Worm (Caenorhabditis elegans) whole organism, L4 larva: Measurements from ENCODE around the gene parn-2.

Experiments
- D1046.2 ChIP-seq: fragments of 200-800 bp; sonication (Bioruptor generic); IDR thresholded peaks from 2 replicates; pipeline ENCODE4 v1.3.6; 2022; ENCODE audit warnings: missing genetic modification characterization, missing compliant biosample characterization
- F26F4.8 ChIP-seq: fragments of 200-800 bp; sonication (Bioruptor generic); conservative IDR thresholded peaks from 2 replicates; pipeline ENCODE4 v1.3.6; 2022; ENCODE audit warnings: missing genetic modification characterization, missing compliant biosample characterization
- F49E8.2 ChIP-seq: sonication (generic microtip); optimal IDR thresholded peaks from 2 replicates; lab custom pipeline; 2016; ENCODE audit warnings: missing compliant biosample characterization, mild to moderate bottlenecking, missing genetic modification characterization, borderline replicate concordance
- R02D3.7 ChIP-seq: fragments of 150-350 bp; sonication (generic microtip); optimal IDR thresholded peaks from 3 replicates; lab custom pipeline; 2014; ENCODE audit warnings: missing biosample characterization, missing genetic modification characterization
- T26A8.4 ChIP-seq: fragments of 200-800 bp; sonication (Bioruptor generic); IDR thresholded peaks from 2 replicates; pipeline ENCODE4 v1.3.6; 2022; ENCODE audit warnings: missing genetic modification characterization, missing compliant biosample characterization
- Y48G9A.11 ChIP-seq: fragments of 200-800 bp; sonication (Bioruptor generic); IDR thresholded peaks from 2 replicates; pipeline ENCODE4 v1.3.6; 2022; ENCODE audit warnings: missing genetic modification reagents, missing genetic modification characterization, missing compliant biosample characterization
- aha-1 ChIP-seq: fragments of 150-350 bp; peaks from one replicate; lab custom pipeline; 2014; ENCODE audit warnings: missing biosample characterization, missing genetic modification characterization
- attf-4 ChIP-seq: sonication (generic microtip); optimal IDR thresholded peaks from 3 replicates; lab custom pipeline; 2017; ENCODE audit warnings: missing biosample characterization, missing genetic modification characterization
- ceh-32 ChIP-seq: sonication (generic microtip); optimal IDR thresholded peaks from 2 replicates; lab custom pipeline; 2016; ENCODE audit warnings: mild to moderate bottlenecking, missing genetic modification characterization, missing compliant biosample characterization; ENCODE audit not compliant: poor library complexity
- ctbp-1 ChIP-seq: fragments of 200-800 bp; sonication (Bioruptor generic); IDR thresholded peaks from 2 replicates; pipeline ENCODE4 v1.3.6; 2022; ENCODE audit warnings: missing genetic modification reagents, missing genetic modification characterization, missing compliant biosample characterization
- daf-19 ChIP-seq: fragments of 200-800 bp; sonication (Bioruptor generic); conservative IDR thresholded peaks from 2 replicates; pipeline ENCODE4 v1.3.6; 2022; ENCODE audit warnings: missing genetic modification characterization, missing compliant biosample characterization
- dmd-6 ChIP-seq: fragments of 200-800 bp; sonication (Bioruptor generic); IDR thresholded peaks from 2 replicates; pipeline ENCODE4 v1.3.6; 2022; ENCODE audit warnings: missing genetic modification reagents, missing genetic modification characterization, missing compliant biosample characterization
- dmd-8 ChIP-seq: fragments of 200-800 bp; sonication (Bioruptor generic); IDR thresholded peaks from 2 replicates; pipeline ENCODE4 v1.3.6; 2022; ENCODE audit warnings: missing genetic modification characterization, missing compliant biosample characterization
- dpl-1 ChIP-seq: fragments of 150-350 bp; optimal IDR thresholded peaks from 2 replicates; lab custom pipeline; 2014; ENCODE audit warnings: missing biosample characterization, missing genetic modification reagents, missing genetic modification characterization
- duxl-1 ChIP-seq: sonication (generic microtip); optimal IDR thresholded peaks from 2 replicates; lab custom pipeline; 2016; ENCODE audit warnings: mild to moderate bottlenecking, missing genetic modification characterization, moderate library complexity, missing compliant biosample characterization; ENCODE audit not compliant: poor library complexity
- fkh-10 ChIP-seq: fragments of 150-350 bp; optimal IDR thresholded peaks from 2 replicates; lab custom pipeline; 2014; ENCODE audit warnings: missing biosample characterization, missing genetic modification reagents, missing genetic modification characterization
- gei-8 ChIP-seq: fragments of 200-800 bp; sonication (Bioruptor generic); optimal IDR thresholded peaks from 2 replicates; lab custom pipeline; 2018; ENCODE audit warnings: mild to moderate bottlenecking, missing genetic modification characterization, missing compliant biosample characterization
- hif-1 ChIP-seq, 2 experiments: sonication (generic microtip); optimal IDR thresholded peaks; 2 replicates each; lab custom pipeline; 2016 to 2017; ENCODE audit warnings: missing compliant biosample characterization in 2 of 2, missing genetic modification characterization in 2 of 2, missing genetic modification reagents in 2 of 2, missing genotype in 2 of 2, mild to moderate bottlenecking in 1 of 2
- hlh-11 ChIP-seq: fragments of 200-800 bp; sonication (Bioruptor generic); optimal IDR thresholded peaks from 2 replicates; lab custom pipeline; 2018; ENCODE audit warnings: mild to moderate bottlenecking, missing genetic modification characterization, missing compliant biosample characterization
- hlh-30 ChIP-seq: sonication (generic microtip); optimal IDR thresholded peaks from 2 replicates; lab custom pipeline; 2017; ENCODE audit warnings: antibody characterized with exemption, mild to moderate bottlenecking, missing genetic modification characterization, missing compliant biosample characterization; ENCODE audit not compliant: insufficient read depth
- hmg-1.1 ChIP-seq: fragments of 200-800 bp; sonication (Bioruptor generic); IDR thresholded peaks from 2 replicates; pipeline ENCODE4 v1.3.6; 2022; ENCODE audit warnings: missing genetic modification reagents, missing genetic modification characterization, missing compliant biosample characterization
- lin-29 ChIP-seq: fragments of 200-800 bp; sonication (Bioruptor generic); IDR thresholded peaks from 2 replicates; pipeline ENCODE4 v1.3.6; 2022; ENCODE audit warnings: missing genetic modification reagents, missing genetic modification characterization, missing compliant biosample characterization
- lin-38 ChIP-seq: fragments of 200-800 bp; sonication (Bioruptor generic); IDR thresholded peaks from 2 replicates; pipeline ENCODE4 v1.3.6; 2022; ENCODE audit warnings: missing genetic modification reagents, missing genetic modification characterization, missing compliant biosample characterization
- lir-3 ChIP-seq: sonication (generic microtip); optimal IDR thresholded peaks from 2 replicates; lab custom pipeline; 2016; ENCODE audit warnings: mild to moderate bottlenecking, missing genetic modification characterization, missing compliant biosample characterization
- lsy-2 ChIP-seq, 2 experiments: fragments of 150-350 bp in 1 of 2; sonication (generic microtip) in 1 of 2; optimal IDR thresholded peaks; 2 replicates each; lab custom pipeline; 2014 to 2017; ENCODE audit warnings: missing biosample characterization in 2 of 2, missing genetic modification characterization in 2 of 2
- madf-5 ChIP-seq, 2 experiments: fragments of 200-800 bp; sonication (Bioruptor generic); IDR thresholded peaks; 2 replicates each; pipeline ENCODE4 v1.3.6; 2022; ENCODE audit warnings: missing compliant biosample characterization in 2 of 2, missing genetic modification characterization in 2 of 2
- mes-2 ChIP-seq: sonication (generic microtip); optimal IDR thresholded peaks from 2 replicates; lab custom pipeline; 2016; ENCODE audit warnings: missing genotype, mild to moderate bottlenecking, missing genetic modification characterization, missing compliant biosample characterization; ENCODE audit not compliant: poor library complexity, severe bottlenecking
- mxl-2 ChIP-seq: fragments of 200-800 bp; sonication (Bioruptor generic); conservative IDR thresholded peaks from 2 replicates; pipeline ENCODE4 v1.3.6; 2022; ENCODE audit warnings: missing genetic modification reagents, missing genetic modification characterization, missing compliant biosample characterization
- mxl-3 ChIP-seq: fragments of 200-800 bp; sonication (Bioruptor generic); optimal IDR thresholded peaks from 2 replicates; lab custom pipeline; 2018; ENCODE audit warnings: mild to moderate bottlenecking, missing genetic modification characterization, missing compliant biosample characterization
- nhr-10 ChIP-seq: fragments of 150-350 bp; optimal IDR thresholded peaks from 2 replicates; lab custom pipeline; 2014; ENCODE audit warnings: missing biosample characterization, missing genetic modification characterization
- nhr-11 ChIP-seq: fragments of 150-350 bp; optimal IDR thresholded peaks from 2 replicates; lab custom pipeline; 2014; ENCODE audit warnings: missing biosample characterization, missing genetic modification characterization
- nhr-111 ChIP-seq: fragments of 200-800 bp; sonication (Bioruptor generic); optimal IDR thresholded peaks from 2 replicates; lab custom pipeline; 2018; ENCODE audit warnings: mild to moderate bottlenecking, missing genetic modification characterization, missing compliant biosample characterization
- nhr-237 ChIP-seq: sonication (generic microtip); optimal IDR thresholded peaks from 2 replicates; lab custom pipeline; 2017; ENCODE audit warnings: missing biosample characterization, missing genetic modification characterization
- nhr-42 ChIP-seq: fragments of 200-800 bp; sonication (Bioruptor generic); IDR thresholded peaks from 2 replicates; pipeline ENCODE4 v1.3.6; 2022; ENCODE audit warnings: missing genetic modification characterization, missing compliant biosample characterization
- nhr-6 ChIP-seq: fragments of 150-350 bp; optimal IDR thresholded peaks from 2 replicates; lab custom pipeline; 2014; ENCODE audit warnings: missing biosample characterization, missing genetic modification characterization
- rbr-2 ChIP-seq: sonication (generic microtip); optimal IDR thresholded peaks from 2 replicates; lab custom pipeline; 2016; ENCODE audit warnings: missing genotype, missing genetic modification characterization, missing compliant biosample characterization
- sdz-12 ChIP-seq: fragments of 200-800 bp; sonication (Bioruptor generic); optimal IDR thresholded peaks from 2 replicates; lab custom pipeline; 2018; ENCODE audit warnings: mild to moderate bottlenecking, missing genetic modification characterization, missing compliant biosample characterization
- set-16 ChIP-seq: fragments of 200-800 bp; sonication (Bioruptor generic); IDR thresholded peaks from 2 replicates; pipeline ENCODE4 v1.3.6; 2022; ENCODE audit warnings: missing genetic modification reagents, missing genetic modification characterization, missing compliant biosample characterization
- snpc-1.2 ChIP-seq: fragments of 200-800 bp; sonication (Bioruptor generic); IDR thresholded peaks from 2 replicates; pipeline ENCODE4 v1.3.6; 2022; ENCODE audit warnings: missing genetic modification reagents, missing genetic modification characterization, missing compliant biosample characterization
- tag-97 ChIP-seq: fragments of 200-800 bp; sonication (Bioruptor generic); IDR thresholded peaks from 2 replicates; pipeline ENCODE4 v1.3.6; 2022; ENCODE audit warnings: missing genetic modification characterization, missing compliant biosample characterization
- unc-130 ChIP-seq: sonication (generic microtip); optimal IDR thresholded peaks from 2 replicates; lab custom pipeline; 2016; ENCODE audit warnings: missing genetic modification reagents, missing genetic modification characterization, missing compliant biosample characterization
- unc-39 ChIP-seq: sonication (generic microtip); optimal IDR thresholded peaks from 2 replicates; lab custom pipeline; 2017; ENCODE audit warnings: missing biosample characterization, missing genetic modification characterization
- unc-62 ChIP-seq, 3 experiments: fragments of 150-350 bp in 1 of 3; sonication (generic microtip); optimal IDR thresholded peaks in 2 of 3; peaks in 1 of 3; 1 replicate in 1 of 3; 2 replicates in 2 of 3; lab custom pipeline; 2014 to 2017; ENCODE audit warnings: missing biosample characterization in 3 of 3, missing genetic modification characterization in 3 of 3, missing genetic modification reagents in 3 of 3, missing genotype in 1 of 3
- vab-7 ChIP-seq: fragments of 200-800 bp; sonication (Bioruptor generic); IDR thresholded peaks from 2 replicates; pipeline ENCODE4 v1.3.6; 2022; ENCODE audit warnings: missing genetic modification reagents, missing genetic modification characterization, missing compliant biosample characterization
- ztf-7 ChIP-seq: fragments of 150-350 bp; optimal IDR thresholded peaks from 2 replicates; lab custom pipeline; 2014; ENCODE audit warnings: missing biosample characterization, missing genetic modification characterization

parn-2 gene

DNA sequence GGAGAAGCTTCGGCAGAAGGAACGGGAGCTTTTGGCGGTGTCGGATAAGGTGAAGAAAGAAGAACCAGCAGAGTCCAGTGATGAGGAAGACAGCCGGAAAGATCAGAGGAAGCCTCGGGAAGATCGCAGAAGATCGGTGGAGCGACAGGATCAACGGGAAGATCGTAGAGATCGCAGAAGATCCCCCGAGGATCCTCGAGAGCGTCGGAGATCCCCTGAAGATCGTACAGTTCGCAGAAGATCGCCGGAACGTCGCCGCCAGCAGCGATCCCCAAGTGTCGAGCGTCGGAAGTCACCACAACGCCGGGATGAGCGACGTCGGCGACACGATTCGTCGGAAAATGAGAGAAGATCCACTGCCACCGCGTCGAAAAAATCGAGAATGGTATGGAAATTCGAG lies 30.2 kb downstream of the parn-2 start:
- TF ChIP-seq lin-29 (GFP tag; lab: Robert Waterston, UW) = no peak
- TF ChIP-seq set-16 (GFP tag; lab: Robert Waterston, UW) = peak; percentile 88
- TF ChIP-seq vab-7 (GFP tag; lab: Robert Waterston, UW) = no peak

DNA sequence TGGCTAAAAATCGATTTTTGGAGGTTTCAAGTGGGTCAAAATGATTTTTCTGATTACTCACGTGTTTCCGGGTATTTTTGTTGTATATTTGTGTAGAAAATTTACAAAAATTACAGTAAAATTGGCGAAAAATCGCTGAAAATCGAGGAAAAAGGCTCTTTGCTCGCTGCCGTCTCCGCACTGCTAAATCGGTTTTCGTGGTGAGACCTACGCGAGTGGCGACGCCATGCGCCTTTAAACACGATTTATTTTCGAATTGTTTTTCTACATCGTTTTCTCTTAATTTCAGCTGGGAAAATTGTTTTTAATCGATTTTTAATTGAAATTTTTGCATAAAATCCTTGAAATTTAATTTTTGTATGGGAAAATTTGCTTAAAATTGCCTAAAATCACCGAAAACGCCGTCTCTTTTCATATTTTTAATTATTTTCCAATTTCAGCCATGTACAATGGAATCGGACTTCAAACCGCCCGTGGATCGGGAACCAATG lies 31.5 kb downstream of the parn-2 start, which contains the start of the genes pqn-87 and rsr-2:
Gene pqn-87, minus strand, starts transcription at position 171 of the 491 bp plus-strand sequence.
Gene rsr-2, plus strand, starts transcription at position 441 of the 491 bp plus-strand sequence.
- TF ChIP-seq hif-1 (tag; optimal IDR thresholded peaks at IDR 0.05; lab: Kevin White, UChicago) = no peak
- TF ChIP-seq snpc-1.2 (GFP tag; lab: Robert Waterston, UW) = no peak
- TF ChIP-seq rbr-2 = peak; percentile 23
- no peak for TF ChIP-seq unc-130 (GFP tag; lab: Kevin White, UChicago)
- TF ChIP-seq dpl-1 = peak; percentile 48
- no peak for TF ChIP-seq dmd-6 (GFP tag; lab: Robert Waterston, UW)
- TF ChIP-seq hmg-1.1 = 0 out of 2 replicates have a peak, but pooled peaks have one; percentile 42
- no peak for TF ChIP-seq dmd-8 (GFP tag; lab: Robert Waterston, UW)
- no peak for TF ChIP-seq tag-97
- TF ChIP-seq T26A8.4 (GFP tag; lab: Robert Waterston, UW) = no peak
- no peak for TF ChIP-seq nhr-111 (GFP tag; lab: Kevin White, UChicago)
- TF ChIP-seq ceh-32 (tag; lab: Kevin White, UChicago) = no peak
- TF ChIP-seq Y48G9A.11 (GFP tag; lab: Robert Waterston, UW) = no peak
- no peak for TF ChIP-seq ztf-7 (tag; lab: Kevin White, UChicago)
- no peak for TF ChIP-seq sdz-12 (GFP tag; lab: Kevin White, UChicago)
- no peak for TF ChIP-seq gei-8
- TF ChIP-seq nhr-237 (tag; lab: Kevin White, UChicago) = no peak
- TF ChIP-seq nhr-6 = no peak
- peak; percentile 38 for TF ChIP-seq aha-1 (tag; lab: Kevin White, UChicago)
- TF ChIP-seq fkh-10 (GFP tag; lab: Kevin White, UChicago) = no peak
- TF ChIP-seq hlh-11 (tag; lab: Kevin White, UChicago) = no peak
- peak; percentile 59 for TF ChIP-seq mes-2
- no peak for TF ChIP-seq mxl-3
- TF ChIP-seq lsy-2 (tag; optimal IDR thresholded peaks at IDR 0.05; lab: Kevin White, UChicago) = peak in 1 of 2 experiments; percentile 53
- no peak for TF ChIP-seq nhr-10 (tag; lab: Kevin White, UChicago)
- TF ChIP-seq hlh-30 = peak; percentile 32
- no peak for TF ChIP-seq ctbp-1
- no peak for TF ChIP-seq madf-5 (GFP tag; IDR thresholded peaks at IDR 0.05; lab: Robert Waterston, UW)
- TF ChIP-seq daf-19 (GFP tag; lab: Robert Waterston, UW) = no peak
- TF ChIP-seq F49E8.2 (tag; lab: Kevin White, UChicago) = no peak
- TF ChIP-seq lin-38 (GFP tag; lab: Robert Waterston, UW) = 0 out of 2 replicates have a peak, but pooled peaks have one; percentile 19
- TF ChIP-seq nhr-42 (GFP tag; lab: Robert Waterston, UW) = no peak
- no peak for TF ChIP-seq lir-3 (tag; lab: Kevin White, UChicago)

DNA sequence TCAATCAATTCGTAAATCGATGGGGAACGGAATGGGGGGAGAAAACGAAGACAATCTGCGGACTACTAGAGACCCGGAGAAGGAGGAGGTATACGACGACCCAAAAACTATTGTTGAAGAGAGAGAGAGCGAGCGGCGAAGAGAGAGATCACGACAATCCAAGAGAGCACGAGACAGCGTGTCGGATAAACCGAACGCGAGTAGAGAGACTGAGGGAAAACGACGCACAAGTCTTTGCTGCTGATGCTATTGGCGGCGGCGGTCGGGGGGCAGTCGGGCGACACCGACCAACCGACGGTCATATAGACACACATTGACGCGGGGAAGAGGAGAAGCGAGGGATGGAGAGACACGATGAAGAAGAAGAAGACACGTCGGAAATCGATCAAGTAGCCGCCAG lies 33.9 kb downstream of the parn-2 start:
- TF ChIP-seq R02D3.7 (tag; lab: Kevin White, UChicago) (no peak), unc-39 (tag; lab: Kevin White, UChicago) (no peak), attf-4 (tag; lab: Kevin White, UChicago) (peak; percentile 7), duxl-1 (no peak), T26A8.4 (GFP tag; lab: Robert Waterston, UW) (no peak), lin-29 (GFP tag; lab: Robert Waterston, UW) (no peak), F26F4.8 (no peak), unc-62 (GFP tag; optimal IDR thresholded peaks at IDR 0.05 in 1 of 2; lab: Kevin White, UChicago) (peak in 1 of 2 experiments; percentile 97), unc-62 (tag; optimal IDR thresholded peaks at IDR 0.05; lab: Kevin White, UChicago) (no peak), sdz-12 (GFP tag; lab: Kevin White, UChicago) (no peak), ceh-32 (tag; lab: Kevin White, UChicago) (no peak), F49E8.2 (tag; lab: Kevin White, UChicago) (no peak), mxl-3 (peak; percentile 85), lin-38 (GFP tag; lab: Robert Waterston, UW) (peak; percentile 56; the same call in 1 of the 2 replicates), nhr-11 (tag; lab: Kevin White, UChicago) (peak; percentile 70), mxl-2 (no peak), fkh-10 (GFP tag; lab: Kevin White, UChicago) (no peak), vab-7 (GFP tag; lab: Robert Waterston, UW) (no peak; the same call in 1 of the 2 replicates), nhr-237 (tag; lab: Kevin White, UChicago) (no peak), nhr-6 (no peak), hif-1 (tag; optimal IDR thresholded peaks at IDR 0.05; lab: Kevin White, UChicago) (peak in 1 of 2 experiments; percentile 40), snpc-1.2 (GFP tag; lab: Robert Waterston, UW) (no peak), D1046.2 (GFP tag; lab: Robert Waterston, UW) (no peak), dmd-8 (GFP tag; lab: Robert Waterston, UW) (peak; percentile 72), Y48G9A.11 (GFP tag; lab: Robert Waterston, UW) (no peak)
